Worm (Caenorhabditis elegans) whole organism, early embryonic: ENCODE results near the gene R11D1.13.

Experiments
- B0310.2 ChIP-seq: sonication (generic microtip); optimal IDR thresholded peaks from 2 replicates; lab custom pipeline; 2016; ENCODE audit warnings: mild to moderate bottlenecking, missing genetic modification characterization, missing compliant biosample characterization
- F13C5.2 ChIP-seq: sonication (generic microtip); optimal IDR thresholded peaks from 2 replicates; lab custom pipeline; 2017; ENCODE audit warnings: mild to moderate bottlenecking, missing genetic modification characterization, inconsistent platforms, missing compliant biosample characterization
- aly-1 ChIP-seq: sonication (generic microtip); optimal IDR thresholded peaks from 2 replicates; lab custom pipeline; 2016; ENCODE audit warnings: missing genetic modification characterization, missing compliant biosample characterization
- ama-1 ChIP-seq: fragments of 150-350 bp; optimal IDR thresholded peaks from 2 replicates; lab custom pipeline; 2014
- ceh-13 ChIP-seq: fragments of 200-800 bp; sonication (Bioruptor generic); optimal IDR thresholded peaks from 2 replicates; lab custom pipeline; 2018; ENCODE audit warnings: mild to moderate bottlenecking, missing genetic modification characterization, missing compliant biosample characterization
- ceh-36 ChIP-seq: sonication (generic microtip); optimal IDR thresholded peaks from 2 replicates; lab custom pipeline; 2016; ENCODE audit warnings: missing genetic modification characterization, inconsistent platforms, missing compliant biosample characterization
- ets-7 ChIP-seq: sonication (generic microtip); optimal IDR thresholded peaks from 2 replicates; lab custom pipeline; 2016; ENCODE audit warnings: missing genotype, missing genetic modification characterization, missing compliant biosample characterization
- flt-1 ChIP-seq: fragments of 200-800 bp; sonication (Bioruptor generic); IDR thresholded peaks from 2 replicates; pipeline ENCODE4 v1.3.6; 2022; ENCODE audit warnings: missing genetic modification characterization, missing compliant biosample characterization
- hmbx-1 ChIP-seq: sonication (generic microtip); optimal IDR thresholded peaks from 2 replicates; lab custom pipeline; 2016; ENCODE audit warnings: mild to moderate bottlenecking, missing genetic modification characterization, missing compliant biosample characterization
- hmg-4 ChIP-seq: fragments of 200-800 bp; sonication (Bioruptor generic); optimal IDR thresholded peaks from 2 replicates; lab custom pipeline; 2018; ENCODE audit warnings: mild to moderate bottlenecking, missing genetic modification characterization, missing compliant biosample characterization
- hnd-1 ChIP-seq: sonication (generic microtip); optimal IDR thresholded peaks from 2 replicates; lab custom pipeline; 2016; ENCODE audit warnings: missing genetic modification characterization, missing compliant biosample characterization
- pes-1 ChIP-seq: fragments of 200-800 bp; sonication (Bioruptor generic); IDR thresholded peaks from 2 replicates; pipeline ENCODE4 v1.3.6; 2022; ENCODE audit warnings: missing genetic modification reagents, missing genetic modification characterization, missing compliant biosample characterization
- scrt-1 ChIP-seq: fragments of 200-800 bp; sonication (Bioruptor generic); IDR thresholded peaks from 2 replicates; pipeline ENCODE4 v1.3.6; 2022; ENCODE audit warnings: missing genetic modification characterization, missing compliant biosample characterization
- sea-1 ChIP-seq: fragments of 200-800 bp; sonication (Bioruptor generic); conservative IDR thresholded peaks from 2 replicates; pipeline ENCODE4 v1.3.6; 2022; ENCODE audit warnings: missing genetic modification characterization, missing compliant biosample characterization
- tbx-11 ChIP-seq: fragments of 200-800 bp; sonication (Bioruptor generic); IDR thresholded peaks from 2 replicates; pipeline ENCODE4 v1.3.6; 2022; ENCODE audit warnings: missing genetic modification characterization, missing compliant biosample characterization
- tbx-37 ChIP-seq: fragments of 200-800 bp; sonication (Bioruptor generic); conservative IDR thresholded peaks from 2 replicates; pipeline ENCODE4 v1.3.6; 2022; ENCODE audit warnings: missing genetic modification reagents, missing genetic modification characterization, missing compliant biosample characterization
- tra-4 ChIP-seq: sonication (generic microtip); optimal IDR thresholded peaks from 2 replicates; lab custom pipeline; 2017; ENCODE audit warnings: missing genetic modification characterization, missing compliant biosample characterization

R11D1.13 gene

DNA sequence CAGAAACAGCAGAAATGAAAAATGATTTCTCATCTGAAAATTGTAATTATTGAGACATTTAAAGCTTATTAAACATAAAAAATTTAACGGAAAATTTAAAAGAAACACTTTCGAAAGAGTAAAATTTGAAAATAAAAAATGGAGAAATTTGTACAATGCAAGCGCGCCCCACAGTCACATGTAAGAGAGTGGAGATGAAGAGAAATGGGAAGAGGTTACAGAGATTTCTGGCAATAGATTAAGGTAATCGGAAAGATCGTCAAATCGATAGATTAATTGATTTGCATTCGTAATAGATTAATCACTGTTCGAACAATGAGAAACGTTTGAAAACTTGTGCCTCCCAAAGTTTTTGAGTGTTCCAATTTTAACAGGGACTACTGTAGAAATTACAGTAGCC is 20.5 kb downstream of the R11D1.13 start, which contains the start of gene C15C8.4:
C15C8.4 (minus strand) TSS at position 33 of the 400 bp plus-strand sequence.
- no peak for TF ChIP-seq tbx-11 (GFP tag; lab: Robert Waterston, UW)
- no peak for TF ChIP-seq hnd-1 (tag; lab: Kevin White, UChicago)
- TF ChIP-seq ets-7 (tag; lab: Kevin White, UChicago), result no peak
- no peak for TF ChIP-seq flt-1 (GFP tag; lab: Robert Waterston, UW)
- TF ChIP-seq hmbx-1 (tag; lab: Kevin White, UChicago), result no peak
- TF ChIP-seq aly-1 (tag; lab: Kevin White, UChicago), result no peak
- TF ChIP-seq ceh-13 (GFP tag; lab: Kevin White, UChicago), result no peak
- TF ChIP-seq pes-1, result no peak
- no peak for TF ChIP-seq ceh-36 (tag; lab: Kevin White, UChicago)
- TF ChIP-seq hmg-4, result no peak
- no peak for TF ChIP-seq scrt-1 (GFP tag; lab: Robert Waterston, UW)
- no peak for TF ChIP-seq sea-1 (GFP tag; lab: Robert Waterston, UW)
- TF ChIP-seq F13C5.2 (tag; lab: Kevin White, UChicago), result no peak
- no peak for TF ChIP-seq ama-1 (lab: Kevin White, UChicago)
- no peak for TF ChIP-seq B0310.2 (tag; lab: Kevin White, UChicago)
- no peak for TF ChIP-seq tra-4 (tag; lab: Kevin White, UChicago)
- TF ChIP-seq tbx-37 (GFP tag; lab: Robert Waterston, UW), result no peak

ce11 chrV:12747856-12748255 is 20.9 kb downstream of the R11D1.13 start, which contains the start of gene C15C8.5:
C15C8.5 (plus strand) TSS chrV:12748007.
- TF ChIP-seq tra-4 (tag; lab: Kevin White, UChicago), result no peak
- no peak for TF ChIP-seq hmg-4

DNA sequence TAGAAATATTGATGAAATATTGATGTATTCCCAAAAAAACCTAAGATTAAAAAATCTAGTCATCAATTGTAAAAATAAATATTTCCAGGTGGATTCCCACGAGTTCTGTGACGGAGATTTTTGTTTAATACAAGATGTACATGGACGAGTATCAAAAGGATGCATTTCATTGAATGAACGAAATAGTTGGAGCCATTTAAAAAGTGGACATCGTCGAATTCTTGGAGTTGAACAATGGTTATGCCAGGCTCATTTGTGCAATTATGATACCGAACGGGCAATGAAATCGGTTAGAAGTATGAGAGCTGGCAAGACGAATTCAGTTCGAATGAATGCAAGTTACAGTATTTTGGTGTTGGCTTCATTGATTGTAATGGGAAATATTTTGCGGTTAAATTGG is 22.6 kb downstream of the R11D1.13 start:
- TF ChIP-seq ceh-36 (tag; lab: Kevin White, UChicago) (no peak), ama-1 (lab: Kevin White, UChicago) (no peak), scrt-1 (GFP tag; lab: Robert Waterston, UW) (no peak), flt-1 (GFP tag; lab: Robert Waterston, UW) (no peak), hmbx-1 (tag; lab: Kevin White, UChicago) (no peak), tbx-11 (GFP tag; lab: Robert Waterston, UW) (no peak), sea-1 (GFP tag; lab: Robert Waterston, UW) (no peak)

- no peak for TF ChIP-seq tbx-37 (GFP tag; lab: Robert Waterston, UW)
- TF ChIP-seq hmg-4, result no peak
- no peak for TF ChIP-seq scrt-1 (GFP tag; lab: Robert Waterston, UW)
- no peak for TF ChIP-seq pes-1
- no peak for TF ChIP-seq tbx-11 (GFP tag; lab: Robert Waterston, UW)
- no peak for TF ChIP-seq flt-1 (GFP tag; lab: Robert Waterston, UW)
Observed at ce11 chrV:12751495-12752050, 24.6 kb downstream of the R11D1.13 start, which contains the start of gene C15C8.6. C15C8.6 (minus strand) TSS chrV:12751545.

DNA sequence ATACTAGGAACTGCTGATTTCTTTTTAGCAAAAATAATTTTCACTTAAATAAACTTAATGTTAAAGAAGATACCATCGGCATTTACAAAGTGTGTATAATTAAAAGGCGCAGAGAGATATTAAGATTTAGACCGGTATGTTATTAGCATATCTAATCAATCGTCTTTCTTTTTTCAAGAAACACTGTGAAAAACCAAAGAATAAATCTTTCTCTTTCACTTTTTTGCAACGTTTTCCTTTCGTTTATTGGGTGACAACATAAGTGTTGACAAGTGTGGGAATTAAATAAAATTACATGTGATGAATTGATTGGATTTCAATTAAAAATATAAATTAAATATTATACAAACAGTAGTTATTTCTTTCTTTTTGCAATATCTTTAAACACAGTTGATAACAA is 25.5 kb downstream of the R11D1.13 start, which contains the start of gene C15C8.8:
C15C8.8 (minus strand) TSS at position 101 of the 400 bp plus-strand sequence.
- TF ChIP-seq hmg-4 (no peak), tra-4 (tag; lab: Kevin White, UChicago) (no peak), ama-1 (lab: Kevin White, UChicago) (no peak), B0310.2 (tag; lab: Kevin White, UChicago) (no peak), F13C5.2 (tag; lab: Kevin White, UChicago) (no peak), hnd-1 (tag; lab: Kevin White, UChicago) (no peak), scrt-1 (GFP tag; lab: Robert Waterston, UW) (no peak), sea-1 (GFP tag; lab: Robert Waterston, UW) (no peak), flt-1 (GFP tag; lab: Robert Waterston, UW) (no peak), ceh-13 (GFP tag; lab: Kevin White, UChicago) (no peak), aly-1 (tag; lab: Kevin White, UChicago) (no peak), ceh-36 (tag; lab: Kevin White, UChicago) (no peak), pes-1 (no peak), ets-7 (tag; lab: Kevin White, UChicago) (no peak)

DNA sequence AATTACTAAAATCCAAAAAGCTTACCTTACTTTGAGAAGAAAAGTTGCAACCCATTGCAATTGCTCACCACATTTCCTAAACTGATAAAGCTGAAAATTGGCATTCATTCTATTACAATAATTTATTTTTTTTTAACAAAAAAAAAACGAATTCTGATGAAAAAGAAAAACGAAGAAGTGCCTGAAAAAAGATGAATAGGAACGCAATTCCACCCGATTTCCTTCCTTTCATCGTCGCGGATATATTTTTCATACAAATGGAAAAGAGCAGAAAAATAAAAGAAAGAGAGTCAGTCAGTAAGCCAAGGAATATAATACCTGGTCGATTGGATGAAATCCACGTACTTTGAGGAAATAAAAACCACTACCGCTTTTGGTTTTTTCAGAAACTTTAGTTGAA is 27.9 kb downstream of the R11D1.13 start, which contains the start of gene gpa-13:
gpa-13 (minus strand) TSS at position 101 of the 400 bp plus-strand sequence.
- no peak for TF ChIP-seq ama-1 (lab: Kevin White, UChicago)

DNA sequence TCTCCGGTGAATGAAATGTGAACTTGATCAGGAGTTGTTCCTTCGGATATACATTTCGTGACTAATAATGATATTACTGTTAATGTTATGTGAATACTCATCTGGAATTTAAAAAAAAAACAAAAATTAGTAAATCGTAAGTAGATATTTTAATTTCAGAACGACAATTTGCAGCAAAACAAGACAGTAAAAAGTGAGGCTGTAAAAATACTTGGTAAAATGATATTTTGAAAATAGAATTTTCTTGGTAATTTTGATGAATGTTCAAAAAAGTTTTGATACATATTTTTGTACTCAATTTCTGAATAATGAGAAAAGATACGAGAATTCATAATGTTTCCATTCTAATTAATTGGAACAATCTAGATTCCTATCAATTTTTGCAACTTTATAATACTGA is 32.7 kb downstream of the R11D1.13 start, which contains the start of gene papl-1:
papl-1 (minus strand) TSS at position 101 of the 400 bp plus-strand sequence.
- TF ChIP-seq ceh-36 (tag; lab: Kevin White, UChicago) (no peak), tbx-37 (GFP tag; lab: Robert Waterston, UW) (no peak), aly-1 (tag; lab: Kevin White, UChicago) (no peak), pes-1 (no peak), tbx-11 (GFP tag; lab: Robert Waterston, UW) (no peak), sea-1 (GFP tag; lab: Robert Waterston, UW) (no peak), scrt-1 (GFP tag; lab: Robert Waterston, UW) (no peak), B0310.2 (tag; lab: Kevin White, UChicago) (no peak), F13C5.2 (tag; lab: Kevin White, UChicago) (no peak), ets-7 (tag; lab: Kevin White, UChicago) (no peak), ceh-13 (GFP tag; lab: Kevin White, UChicago) (no peak)

DNA sequence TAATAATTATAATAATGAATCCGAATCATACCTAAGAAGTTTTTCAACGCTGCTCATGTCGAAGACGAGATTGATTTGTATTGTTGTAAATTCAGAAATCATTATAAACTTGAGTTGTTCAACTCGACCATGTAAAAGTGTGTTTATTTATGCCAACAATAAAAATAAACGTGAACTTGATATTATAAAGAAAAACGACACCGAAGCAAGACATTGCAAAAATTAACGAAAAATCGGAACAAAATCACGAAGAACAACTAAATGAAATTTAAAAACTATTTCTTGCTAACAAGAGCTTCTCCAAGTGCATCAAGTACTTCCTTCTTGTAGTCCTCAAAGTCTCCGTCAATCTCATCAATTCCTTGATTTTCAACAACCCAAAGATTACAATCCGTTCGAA is 34.0 kb downstream of the R11D1.13 start, which contains the start of gene F18E2.15:
F18E2.15 (minus strand) TSS at position 101 of the 400 bp plus-strand sequence.
- TF ChIP-seq ama-1 (lab: Kevin White, UChicago) (no peak), hmg-4 (no peak), hnd-1 (tag; lab: Kevin White, UChicago) (no peak), tbx-37 (GFP tag; lab: Robert Waterston, UW) (no peak), aly-1 (tag; lab: Kevin White, UChicago) (no peak), scrt-1 (GFP tag; lab: Robert Waterston, UW) (no peak), ets-7 (tag; lab: Kevin White, UChicago) (no peak), pes-1 (no peak), hmbx-1 (tag; lab: Kevin White, UChicago) (no peak), ceh-13 (GFP tag; lab: Kevin White, UChicago) (no peak)
